Worm (Caenorhabditis elegans) whole organism, L4 larva: ENCODE data around the gene K04G7.1.

ENCODE experiments used
- ama-1 ChIP-seq: fragments of 150-350 bp; optimal IDR thresholded peaks from 2 replicates; lab custom pipeline; 2014; ENCODE audit warnings: inconsistent platforms, mixed read lengths
- ceh-82 ChIP-seq: sonication (generic microtip); optimal IDR thresholded peaks from 2 replicates; lab custom pipeline; 2017; ENCODE audit warnings: missing biosample characterization, missing genetic modification characterization
- duxl-1 ChIP-seq: sonication (generic microtip); optimal IDR thresholded peaks from 2 replicates; lab custom pipeline; 2016; ENCODE audit warnings: mild to moderate bottlenecking, missing genetic modification characterization, moderate library complexity, missing compliant biosample characterization; ENCODE audit not compliant: poor library complexity
- fkh-10 ChIP-seq: fragments of 150-350 bp; optimal IDR thresholded peaks from 2 replicates; lab custom pipeline; 2014; ENCODE audit warnings: missing biosample characterization, missing genetic modification reagents, missing genetic modification characterization
- hlh-11 ChIP-seq: fragments of 200-800 bp; sonication (Bioruptor generic); optimal IDR thresholded peaks from 2 replicates; lab custom pipeline; 2018; ENCODE audit warnings: mild to moderate bottlenecking, missing genetic modification characterization, missing compliant biosample characterization
- lin-13 ChIP-seq: fragments of 150-350 bp; optimal IDR thresholded peaks from 2 replicates; lab custom pipeline; 2014; ENCODE audit warnings: missing biosample characterization, missing genetic modification reagents, missing genetic modification characterization
- mdl-1 ChIP-seq, 2 experiments: fragments of 150-350 bp in 1 of 2; sonication (generic microtip) in 1 of 2; optimal IDR thresholded peaks; 2 replicates each; lab custom pipeline; 2014 to 2017; ENCODE audit warnings: missing biosample characterization in 2 of 2, missing genetic modification characterization in 2 of 2
- nhr-28 ChIP-seq: fragments of 150-350 bp; optimal IDR thresholded peaks from 2 replicates; lab custom pipeline; 2014; ENCODE audit warnings: missing biosample characterization, missing genetic modification characterization
- pha-4 ChIP-seq, 2 experiments: fragments of 150-350 bp in 1 of 2; fragments of 200-800 bp in 1 of 2; sonication (Bioruptor generic) in 1 of 2; IDR thresholded peaks in 1 of 2; optimal IDR thresholded peaks in 1 of 2; 2 replicates each; pipeline versions ENCODE4 v1.3.6 to Lab custom; 2014 to 2022; ENCODE audit warnings: missing genetic modification characterization in 2 of 2, missing genetic modification reagents in 2 of 2, missing biosample characterization in 1 of 2, missing compliant biosample characterization in 1 of 2
- rbr-2 ChIP-seq: sonication (generic microtip); optimal IDR thresholded peaks from 2 replicates; lab custom pipeline; 2016; ENCODE audit warnings: missing genotype, missing genetic modification characterization, missing compliant biosample characterization
- sdz-12 ChIP-seq: fragments of 200-800 bp; sonication (Bioruptor generic); optimal IDR thresholded peaks from 2 replicates; lab custom pipeline; 2018; ENCODE audit warnings: mild to moderate bottlenecking, missing genetic modification characterization, missing compliant biosample characterization
- zip-2 ChIP-seq: fragments of 150-350 bp; optimal IDR thresholded peaks from 2 replicates; lab custom pipeline; 2014; ENCODE audit warnings: missing biosample characterization, missing genetic modification characterization

DNA sequence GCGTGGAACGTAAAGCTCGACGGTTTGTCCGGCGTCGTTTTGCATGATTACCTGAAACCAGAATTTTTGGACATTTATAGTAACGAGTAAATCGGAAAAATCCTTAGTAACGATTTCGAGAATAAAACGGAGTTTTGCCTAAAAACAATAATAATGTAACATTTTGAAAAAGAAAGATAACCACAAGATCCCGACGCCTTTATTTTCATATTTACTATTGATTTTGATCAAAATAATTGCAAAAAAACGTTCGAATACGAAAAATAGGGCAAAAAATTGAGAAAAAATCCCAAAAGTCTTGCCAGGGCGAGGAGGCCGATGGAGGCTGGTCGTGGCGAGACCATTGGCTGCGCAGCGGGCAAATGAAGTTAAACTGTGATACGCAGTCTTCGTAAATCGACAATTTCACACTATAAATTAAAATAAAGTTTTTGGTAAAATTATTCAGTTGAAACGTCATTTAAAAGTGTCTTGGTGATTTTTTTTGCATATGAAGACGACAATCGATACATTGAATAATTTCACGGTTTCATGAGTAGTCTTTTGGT is 27.1 kb downstream of the K04G7.1 start, which contains the start of gene rps-21:
- TF ChIP-seq pha-4 (GFP tag; IDR thresholded peaks at IDR 0.05; lab: Robert Waterston, UW) (no peak), pha-4 (tag; optimal IDR thresholded peaks at IDR 0.05; lab: Kevin White, UChicago) (no peak), duxl-1 (tag; lab: Kevin White, UChicago) (no peak), fkh-10 (GFP tag; lab: Kevin White, UChicago) (peak; percentile 9), mdl-1 (tag; optimal IDR thresholded peaks at IDR 0.05; lab: Kevin White, UChicago) (peak; percentile 4 to 28), nhr-28 (tag; lab: Kevin White, UChicago) (peak; percentile 72), sdz-12 (no peak), lin-13 (GFP tag; lab: Kevin White, UChicago) (peak; percentile 58), zip-2 (tag; lab: Kevin White, UChicago) (no peak), hlh-11 (peak; percentile 69), ceh-82 (tag; lab: Kevin White, UChicago) (no peak), rbr-2 (tag; lab: Kevin White, UChicago) (peak; percentile 67), ama-1 (lab: Kevin White, UChicago) (no peak)
